Worm (Caenorhabditis elegans) whole organism, young adult: ENCODE results near the gene epac-1.

Experiments used
- B0035.1 ChIP-seq: sonication (generic microtip); optimal IDR thresholded peaks from 2 replicates; lab custom pipeline; 2016; ENCODE audit warnings: missing genetic modification characterization, mild to moderate bottlenecking, missing compliant biosample characterization, missing genotype, missing genetic modification reagents
- D2030.7 ChIP-seq: fragments of 200-800 bp; sonication (Bioruptor generic); IDR thresholded peaks from 2 replicates; pipeline ENCODE4 v1.3.6; 2022; ENCODE audit warnings: missing genetic modification reagents, missing genetic modification characterization, missing compliant biosample characterization
- F33H1.4 ChIP-seq: fragments of 200-800 bp; sonication (Bioruptor generic); IDR thresholded peaks from 2 replicates; pipeline ENCODE4 v1.3.6; 2022; ENCODE audit warnings: missing genetic modification reagents, missing genetic modification characterization, missing compliant biosample characterization
- F37B4.10 ChIP-seq: fragments of 200-800 bp; sonication (Bioruptor generic); IDR thresholded peaks from 2 replicates; pipeline ENCODE4 v1.3.6; 2022; ENCODE audit warnings: missing genetic modification characterization, missing compliant biosample characterization
- F52B5.7 ChIP-seq: sonication (generic microtip); optimal IDR thresholded peaks from 2 replicates; lab custom pipeline; 2016; ENCODE audit warnings: mild to moderate bottlenecking, missing genetic modification characterization, missing compliant biosample characterization
- F55B11.4 ChIP-seq: sonication (generic microtip); optimal IDR thresholded peaks from 2 replicates; lab custom pipeline; 2016; ENCODE audit warnings: missing compliant biosample characterization, missing genetic modification characterization, borderline replicate concordance; ENCODE audit not compliant: insufficient read depth
- F57A8.1 ChIP-seq: fragments of 200-800 bp; sonication (Bioruptor generic); optimal IDR thresholded peaks from 2 replicates; lab custom pipeline; 2018; ENCODE audit warnings: mild to moderate bottlenecking, missing genetic modification characterization, moderate library complexity, missing compliant biosample characterization
- F57C9.4 ChIP-seq: sonication (generic microtip); optimal IDR thresholded peaks from 2 replicates; lab custom pipeline; 2017; ENCODE audit warnings: mild to moderate bottlenecking, missing genetic modification characterization, missing compliant biosample characterization
- K12H6.12 ChIP-seq: fragments of 200-800 bp; sonication (Bioruptor generic); optimal IDR thresholded peaks from 2 replicates; lab custom pipeline; 2018; ENCODE audit warnings: mild to moderate bottlenecking, missing genetic modification characterization, missing compliant biosample characterization
- Y53G8AR.9 ChIP-seq: fragments of 200-800 bp; sonication (Bioruptor generic); conservative IDR thresholded peaks from 2 replicates; pipeline ENCODE4 v1.3.6; 2022; ENCODE audit warnings: missing genetic modification reagents, missing genetic modification characterization, missing compliant biosample characterization
- Y67H2A.10 ChIP-seq: fragments of 200-800 bp; sonication (Bioruptor generic); conservative IDR thresholded peaks from 2 replicates; pipeline ENCODE4 v1.3.6; 2022; ENCODE audit warnings: missing genetic modification reagents, missing genetic modification characterization, missing compliant biosample characterization
- aptf-2 ChIP-seq: fragments of 200-800 bp; sonication (Bioruptor generic); conservative IDR thresholded peaks from 2 replicates; pipeline ENCODE4 v1.3.6; 2022; ENCODE audit warnings: missing genetic modification reagents, missing genetic modification characterization, missing compliant biosample characterization
- attf-3 ChIP-seq: fragments of 200-800 bp; sonication (Bioruptor generic); conservative IDR thresholded peaks from 2 replicates; pipeline ENCODE4 v1.3.6; 2022; ENCODE audit warnings: missing genetic modification reagents, missing genetic modification characterization, missing compliant biosample characterization
- ccch-3 ChIP-seq: fragments of 200-800 bp; sonication (Bioruptor generic); optimal IDR thresholded peaks from 2 replicates; lab custom pipeline; 2018; ENCODE audit warnings: mild to moderate bottlenecking, missing genetic modification characterization, missing compliant biosample characterization
- cebp-1 ChIP-seq, 2 experiments: fragments of 200-800 bp in 1 of 2; sonication (Bioruptor generic) in 1 of 2; sonication (generic microtip) in 1 of 2; IDR thresholded peaks in 1 of 2; optimal IDR thresholded peaks in 1 of 2; 2 replicates each; pipeline versions ENCODE4 v1.3.6 to Lab custom; 2017 to 2022; ENCODE audit warnings: missing compliant biosample characterization in 2 of 2, missing genetic modification characterization in 2 of 2, mild to moderate bottlenecking in 1 of 2, missing genetic modification reagents in 1 of 2, moderate library complexity in 1 of 2
- cebp-2 ChIP-seq: fragments of 200-800 bp; sonication (Bioruptor generic); IDR thresholded peaks from 2 replicates; pipeline ENCODE4 v1.3.6; 2022; ENCODE audit warnings: missing genetic modification characterization, missing compliant biosample characterization
- ceh-27 ChIP-seq: fragments of 200-800 bp; sonication (Bioruptor generic); optimal IDR thresholded peaks from 2 replicates; lab custom pipeline; 2018; ENCODE audit warnings: mild to moderate bottlenecking, missing genetic modification characterization, moderate library complexity, missing compliant biosample characterization
- ceh-91 ChIP-seq: fragments of 200-800 bp; sonication (Bioruptor generic); IDR thresholded peaks from 2 replicates; pipeline ENCODE4 v1.3.6; 2022; ENCODE audit warnings: missing genetic modification reagents, missing genetic modification characterization, missing compliant biosample characterization
- dox-1 ChIP-seq: fragments of 200-800 bp; sonication (Bioruptor generic); IDR thresholded peaks from 2 replicates; pipeline ENCODE4 v1.3.6; 2022; ENCODE audit warnings: missing genetic modification reagents, missing genetic modification characterization, missing compliant biosample characterization
- dpff-1 ChIP-seq: sonication (generic microtip); optimal IDR thresholded peaks from 2 replicates; lab custom pipeline; 2017; ENCODE audit warnings: mild to moderate bottlenecking, missing genetic modification characterization, missing compliant biosample characterization
- dpl-1 ChIP-seq: fragments of 150-350 bp; optimal IDR thresholded peaks from 2 replicates; lab custom pipeline; 2014; ENCODE audit warnings: missing biosample characterization, missing genetic modification reagents, missing genetic modification characterization
- efl-1 ChIP-seq: fragments of 150-350 bp; optimal IDR thresholded peaks from 2 replicates; lab custom pipeline; 2014; ENCODE audit warnings: missing biosample characterization, missing genetic modification reagents, missing genetic modification characterization
- fkh-3 ChIP-seq: sonication (generic microtip); optimal IDR thresholded peaks from 2 replicates; lab custom pipeline; 2016; ENCODE audit warnings: mild to moderate bottlenecking, missing genetic modification characterization, missing compliant biosample characterization
- gei-17 ChIP-seq: fragments of 200-800 bp; sonication (Bioruptor generic); optimal IDR thresholded peaks from 2 replicates; lab custom pipeline; 2018; ENCODE audit warnings: mild to moderate bottlenecking, missing genetic modification characterization, missing compliant biosample characterization
- hrde-1 ChIP-seq: sonication (generic microtip); optimal IDR thresholded peaks from 2 replicates; lab custom pipeline; 2016; ENCODE audit warnings: missing genetic modification characterization, mild to moderate bottlenecking, missing compliant biosample characterization, moderate library complexity, missing genotype, missing genetic modification reagents, borderline replicate concordance
- lag-1 ChIP-seq: fragments of 200-800 bp; sonication (Bioruptor generic); IDR thresholded peaks from 2 replicates; pipeline ENCODE4 v1.3.6; 2022; ENCODE audit warnings: missing genetic modification reagents, missing genetic modification characterization, missing compliant biosample characterization
- lin-26 ChIP-seq: fragments of 200-800 bp; sonication (Bioruptor generic); IDR thresholded peaks from 2 replicates; pipeline ENCODE4 v1.3.6; 2022; ENCODE audit warnings: missing genetic modification reagents, missing genetic modification characterization, missing compliant biosample characterization
- lsl-1 ChIP-seq: fragments of 200-800 bp; sonication (Bioruptor generic); optimal IDR thresholded peaks from 2 replicates; lab custom pipeline; 2018; ENCODE audit warnings: mild to moderate bottlenecking, missing genetic modification characterization, moderate library complexity, missing compliant biosample characterization
- madf-6 ChIP-seq: fragments of 200-800 bp; sonication (Bioruptor generic); IDR thresholded peaks from 2 replicates; pipeline ENCODE4 v1.3.6; 2022; ENCODE audit warnings: missing genetic modification reagents, missing genetic modification characterization, missing compliant biosample characterization
- madf-8 ChIP-seq: fragments of 200-800 bp; sonication (Bioruptor generic); conservative IDR thresholded peaks from 2 replicates; pipeline ENCODE4 v1.3.6; 2022; ENCODE audit warnings: missing genetic modification reagents, missing genetic modification characterization, missing compliant biosample characterization
- mcd-1 ChIP-seq: fragments of 200-800 bp; sonication (Bioruptor generic); IDR thresholded peaks from 2 replicates; pipeline ENCODE4 v1.3.6; 2022; ENCODE audit warnings: missing genetic modification reagents, missing genetic modification characterization, missing compliant biosample characterization
- mes-4 ChIP-seq: sonication (generic microtip); optimal IDR thresholded peaks from 2 replicates; lab custom pipeline; 2016; ENCODE audit warnings: missing genotype, missing genetic modification characterization, missing compliant biosample characterization
- nhr-80 ChIP-seq: sonication (generic microtip); optimal IDR thresholded peaks from 2 replicates; lab custom pipeline; 2016; ENCODE audit warnings: missing genetic modification characterization, missing compliant biosample characterization
- pbrm-1 ChIP-seq: fragments of 200-800 bp; sonication (Bioruptor generic); IDR thresholded peaks from 2 replicates; pipeline ENCODE4 v1.3.6; 2022; ENCODE audit warnings: missing genetic modification reagents, missing genetic modification characterization, missing compliant biosample characterization
- rec-8 ChIP-seq, 2 experiments: sonication (generic microtip); optimal IDR thresholded peaks; 2 replicates each; lab custom pipeline; 2016; ENCODE audit warnings: mild to moderate bottlenecking in 2 of 2, missing genetic modification characterization in 2 of 2, missing genetic modification reagents in 2 of 2, missing genotype in 2 of 2, missing biosample characterization in 1 of 2, missing compliant biosample characterization in 1 of 2, moderate library complexity in 1 of 2
- repo-1 ChIP-seq: sonication (generic microtip); optimal IDR thresholded peaks from 2 replicates; lab custom pipeline; 2017; ENCODE audit warnings: mild to moderate bottlenecking, missing genetic modification characterization, missing compliant biosample characterization
- snpc-1.1 ChIP-seq: sonication (generic microtip); optimal IDR thresholded peaks from 2 replicates; lab custom pipeline; 2017; ENCODE audit warnings: missing genetic modification characterization, mild to moderate bottlenecking, missing compliant biosample characterization, antibody characterized with exemption, moderate library complexity, missing genotype, missing genetic modification reagents; ENCODE audit not compliant: insufficient read depth
- tlf-1 ChIP-seq: fragments of 200-800 bp; sonication (Bioruptor generic); optimal IDR thresholded peaks from 2 replicates; lab custom pipeline; 2018; ENCODE audit warnings: mild to moderate bottlenecking, missing genetic modification characterization, missing compliant biosample characterization
- xnd-1 ChIP-seq: sonication (generic microtip); optimal IDR thresholded peaks from 2 replicates; lab custom pipeline; 2016; ENCODE audit warnings: missing genotype, missing genetic modification reagents, missing genetic modification characterization, missing compliant biosample characterization
- ztf-22 ChIP-seq: fragments of 200-800 bp; sonication (Bioruptor generic); optimal IDR thresholded peaks from 2 replicates; lab custom pipeline; 2018; ENCODE audit warnings: mild to moderate bottlenecking, missing genetic modification characterization, moderate library complexity, missing compliant biosample characterization
- ztf-28 ChIP-seq: fragments of 200-800 bp; sonication (Bioruptor generic); IDR thresholded peaks from 2 replicates; pipeline ENCODE4 v1.3.6; 2022; ENCODE audit warnings: missing genetic modification reagents, missing genetic modification characterization, missing compliant biosample characterization
- ztf-3 ChIP-seq: fragments of 200-800 bp; sonication (Bioruptor generic); optimal IDR thresholded peaks from 2 replicates; lab custom pipeline; 2018; ENCODE audit warnings: mild to moderate bottlenecking, missing genetic modification characterization, missing compliant biosample characterization
- ztf-6 ChIP-seq: fragments of 200-800 bp; sonication (Bioruptor generic); IDR thresholded peaks from 2 replicates; pipeline ENCODE4 v1.3.6; 2022; ENCODE audit warnings: missing genetic modification reagents, missing genetic modification characterization, missing compliant biosample characterization

epac-1 gene

DNA sequence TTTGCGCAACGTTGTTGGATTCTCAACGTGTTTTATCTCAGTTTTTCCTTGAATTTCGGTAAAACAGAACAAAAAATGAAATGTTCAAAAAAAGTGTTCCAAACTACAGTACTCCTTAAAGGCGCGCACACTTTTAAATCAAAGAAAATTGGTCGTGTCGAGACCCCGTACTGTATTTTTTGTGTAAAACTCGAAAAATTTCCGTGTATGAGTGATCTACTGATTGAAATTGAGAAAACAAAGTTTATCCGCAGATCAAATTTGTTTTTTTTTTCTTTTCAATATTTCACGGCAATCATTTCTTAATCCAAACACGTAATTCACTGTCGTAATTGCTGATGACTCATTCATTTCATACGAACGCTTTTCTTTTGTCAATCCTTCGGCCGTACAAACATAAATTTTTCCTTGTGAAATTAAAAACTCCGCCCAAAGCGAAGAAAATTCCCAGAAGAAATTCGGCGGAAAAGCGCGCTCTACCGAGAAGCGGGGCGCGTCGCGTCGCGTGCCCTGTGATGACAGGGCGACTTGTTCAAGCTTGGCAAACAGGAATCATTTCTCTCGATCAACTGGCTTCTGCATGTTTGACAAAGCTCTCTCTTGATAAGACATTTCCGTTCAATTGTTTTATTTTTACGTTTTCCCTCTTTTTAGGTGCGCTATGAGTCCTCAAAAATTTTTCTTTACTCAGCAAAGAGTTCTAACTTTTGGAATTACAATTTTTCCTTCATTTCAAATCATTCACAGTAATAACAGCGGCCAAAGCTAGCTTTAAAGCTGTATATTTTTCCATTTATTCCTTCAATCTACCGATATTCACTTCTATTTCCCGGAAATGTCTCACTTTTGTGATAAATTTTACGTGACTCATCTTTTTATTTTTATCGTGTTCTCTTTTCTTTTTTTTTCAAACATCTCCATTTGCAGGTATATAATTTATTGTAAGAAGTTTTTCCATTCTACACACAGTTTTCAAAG, 14.2 kb downstream of the epac-1 start, which contains the start of gene chc-1 (continued):
- TF ChIP-seq madf-6 (peak; percentile 90), ztf-3 (no peak), dpl-1 (GFP tag; lab: Kevin White, UChicago) (peak; percentile 46), madf-8 (GFP tag; lab: Robert Waterston, UW) (peak; percentile 75), lsl-1 (GFP tag; lab: Kevin White, UChicago) (peak; percentile 87), aptf-2 (GFP tag; lab: Robert Waterston, UW) (peak; percentile 72), pbrm-1 (GFP tag; lab: Robert Waterston, UW) (no peak), mes-4 (tag; lab: Kevin White, UChicago) (no peak), dpff-1 (tag; lab: Kevin White, UChicago) (no peak), B0035.1 (tag; lab: Kevin White, UChicago) (no peak), F57A8.1 (GFP tag; lab: Kevin White, UChicago) (no peak), snpc-1.1 (tag; lab: Kevin White, UChicago) (no peak), ceh-91 (GFP tag; lab: Robert Waterston, UW) (peak; percentile 80; the same call in 1 of the 2 replicates), F52B5.7 (tag; lab: Kevin White, UChicago) (no peak), F33H1.4 (GFP tag; lab: Robert Waterston, UW) (peak; percentile 77), ccch-3 (no peak), rec-8 (tag; optimal IDR thresholded peaks at IDR 0.05; lab: Kevin White, UChicago) (no peak), ztf-6 (GFP tag; lab: Robert Waterston, UW) (no peak), gei-17 (GFP tag; lab: Kevin White, UChicago) (no peak), ztf-22 (GFP tag; lab: Kevin White, UChicago) (no peak), mcd-1 (GFP tag; lab: Robert Waterston, UW) (peak; percentile 67), F57C9.4 (no peak), nhr-80 (peak; percentile 52), repo-1 (tag; lab: Kevin White, UChicago) (no peak), efl-1 (GFP tag; lab: Kevin White, UChicago) (peak; percentile 78), D2030.7 (GFP tag; lab: Robert Waterston, UW) (peak; percentile 40; the same call in 1 of the 2 replicates), xnd-1 (tag; lab: Kevin White, UChicago) (peak; percentile 47), K12H6.12 (tag; lab: Kevin White, UChicago) (no peak), cebp-2 (GFP tag; lab: Robert Waterston, UW) (no peak), tlf-1 (GFP tag; lab: Kevin White, UChicago) (peak; percentile 20), ztf-28 (GFP tag; lab: Robert Waterston, UW) (no peak), lin-26 (GFP tag; lab: Robert Waterston, UW) (no peak), lag-1 (GFP tag; lab: Robert Waterston, UW) (no peak)

ce11 chrIII:10206352-10206751, 17.3 kb downstream of the epac-1 start:
- TF ChIP-seq F37B4.10 (GFP tag; lab: Robert Waterston, UW), result no peak
- TF ChIP-seq D2030.7 (GFP tag; lab: Robert Waterston, UW), result no peak
- TF ChIP-seq fkh-3 (tag; lab: Kevin White, UChicago), result no peak
- no peak for TF ChIP-seq ceh-27 (GFP tag; lab: Kevin White, UChicago)
- no peak for TF ChIP-seq F55B11.4 (tag; lab: Kevin White, UChicago)
- no peak for TF ChIP-seq attf-3 (GFP tag; lab: Robert Waterston, UW)
- TF ChIP-seq hrde-1 (tag; lab: Kevin White, UChicago), result no peak
- TF ChIP-seq Y53G8AR.9, result no peak
- TF ChIP-seq Y67H2A.10 (GFP tag; lab: Robert Waterston, UW), result no peak
- no peak for TF ChIP-seq dox-1 (GFP tag; lab: Robert Waterston, UW)
- TF ChIP-seq cebp-1 (GFP tag; IDR thresholded peaks at IDR 0.05; lab: Robert Waterston, UW), result no peak
- no peak for TF ChIP-seq cebp-1 (tag; optimal IDR thresholded peaks at IDR 0.05; lab: Kevin White, UChicago)
